Fruit fly (Drosophila melanogaster) whole organism, prepupa: ENCODE results near the gene Gr77a.
A peak's percentile ranks its signal among the peaks of the same experiment; 100 is the strongest.

ENCODE experiments used
- CG10631 ChIP-seq: fragments of 200-800 bp; sonication (Bioruptor generic); optimal IDR thresholded peaks from 2 replicates; lab custom pipeline; 2016; ENCODE audit warnings: missing biosample characterization, missing genetic modification characterization
- CG11762 ChIP-seq: fragments of 200-800 bp; sonication (Bioruptor generic); optimal IDR thresholded peaks from 3 replicates; lab custom pipeline; 2016; ENCODE audit warnings: missing biosample characterization, missing genetic modification characterization; ENCODE audit not compliant: insufficient read depth
- CG16779 ChIP-seq: fragments of 200-800 bp; sonication (Bioruptor generic); optimal IDR thresholded peaks from 3 replicates; lab custom pipeline; 2017; ENCODE audit warnings: missing biosample characterization, mild to moderate bottlenecking, missing genetic modification characterization
- CG3032 ChIP-seq: fragments of 200-800 bp; optimal IDR thresholded peaks from 2 replicates; lab custom pipeline; 2019; ENCODE audit warnings: missing biosample characterization, mild to moderate bottlenecking, missing genetic modification characterization, moderate library complexity
- Eip78C ChIP-seq: fragments of 200-800 bp; sonication (Bioruptor generic); peaks from one replicate; lab custom pipeline; 2016; ENCODE audit warnings: missing biosample characterization, missing genetic modification characterization
- Hr4 ChIP-seq: fragments of 200-800 bp; sonication (Bioruptor generic); optimal IDR thresholded peaks from 3 replicates; lab custom pipeline; 2016; ENCODE audit warnings: missing biosample characterization, missing genetic modification characterization
- acj6 ChIP-seq: fragments of 200-800 bp; sonication (Bioruptor generic); optimal IDR thresholded peaks from 3 replicates; lab custom pipeline; 2016; ENCODE audit warnings: missing biosample characterization, missing genetic modification characterization
- fd85E ChIP-seq: fragments of 200-800 bp; sonication (Bioruptor generic); optimal IDR thresholded peaks from 3 replicates; lab custom pipeline; 2016; ENCODE audit warnings: missing biosample characterization, missing genetic modification characterization

DNA sequence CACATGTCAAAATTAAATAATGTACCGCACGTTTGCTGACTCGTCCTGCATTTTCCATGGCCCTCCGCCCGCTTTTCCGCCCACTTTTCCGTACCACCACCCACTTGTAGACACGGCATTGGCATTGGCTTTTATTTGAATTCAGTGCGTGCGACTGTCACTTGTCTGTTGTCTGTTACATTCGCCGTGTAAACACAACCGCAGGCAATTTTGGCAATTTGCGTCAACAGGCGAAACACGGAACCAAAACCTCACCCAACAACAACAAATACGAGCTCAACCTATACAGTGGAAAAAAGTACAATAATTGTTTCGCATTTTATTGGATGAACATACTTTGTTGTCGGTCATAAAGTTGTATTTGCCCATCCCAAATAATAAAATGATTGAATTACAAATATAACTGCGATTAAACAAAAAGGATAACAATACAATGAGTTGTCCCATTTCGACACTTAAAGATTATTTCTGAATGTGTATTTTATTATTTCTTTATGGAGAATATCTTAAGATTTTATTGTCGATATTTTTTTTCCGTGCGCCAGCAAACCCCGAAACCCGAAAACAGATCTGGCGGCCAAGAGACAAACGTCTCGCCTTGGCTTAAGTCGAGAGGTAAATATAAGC is 8.2 kb upstream of the Gr77a start:
- TF ChIP-seq acj6 (GFP tag; lab: Kevin White, UChicago): peak; percentile 26
- TF ChIP-seq Eip78C: peak; percentile 90
- TF ChIP-seq fd85E (GFP tag; lab: Kevin White, UChicago): no peak
- TF ChIP-seq CG10631 (GFP tag; lab: Kevin White, UChicago): peak; percentile 13
- peak; percentile 24 for TF ChIP-seq CG11762 (GFP tag; lab: Kevin White, UChicago)
- TF ChIP-seq CG16779 (tag; lab: Kevin White, UChicago): no peak
- no peak for TF ChIP-seq CG3032 (tag; lab: Kevin White, UChicago)
- TF ChIP-seq Hr4 (GFP tag; lab: Kevin White, UChicago): peak; percentile 38
